Fruit fly (Drosophila melanogaster) whole organism, embryonic: ENCODE results near the gene CG42585.

Experiments
- CG2120 ChIP-seq: fragments of 200-800 bp; sonication (Bioruptor generic); optimal IDR thresholded peaks from 3 replicates; lab custom pipeline; 2016; ENCODE audit warnings: missing biosample characterization, missing genetic modification characterization
- CG34376 ChIP-seq: fragments of 200-800 bp; sonication (Bioruptor generic); optimal IDR thresholded peaks from 2 replicates; lab custom pipeline; 2018; ENCODE audit warnings: missing biosample characterization, mild to moderate bottlenecking, missing genetic modification characterization

DNA sequence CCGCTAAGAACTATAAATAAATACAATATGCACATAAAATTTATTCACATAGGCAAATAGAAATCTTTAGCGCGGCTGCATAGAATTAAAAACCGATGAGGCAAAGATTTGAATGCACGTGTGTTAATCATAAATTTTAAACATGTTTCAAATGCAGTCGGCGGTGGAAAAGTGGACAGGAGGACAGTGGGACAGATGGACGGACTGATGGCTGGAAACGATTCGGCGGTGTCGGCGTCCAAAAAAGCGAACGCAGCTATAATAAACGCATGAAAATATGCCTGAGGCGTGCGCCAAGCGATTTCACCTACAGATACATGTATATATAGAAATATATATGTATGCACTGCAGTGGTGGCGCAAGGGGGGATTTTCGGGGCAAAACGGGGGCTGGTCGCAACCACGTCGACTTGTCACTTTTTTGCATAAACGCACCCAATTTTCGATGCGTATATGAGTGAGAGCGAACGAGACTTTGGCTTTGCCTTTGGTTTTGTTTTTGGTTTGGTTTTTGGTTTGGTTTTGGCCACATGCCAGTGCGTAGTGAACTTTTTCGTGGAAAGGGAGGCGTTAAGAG, 40.1 kb upstream of the CG42585 start:
- no peak for TF ChIP-seq CG34376 (GFP tag; lab: Kevin White, UChicago)
- TF ChIP-seq CG2120, result no peak
